Worm (Caenorhabditis elegans) whole organism, L3 larva: ENCODE data around the gene ndab-2.
A peak's percentile ranks its signal among the peaks of the same experiment; 100 is the strongest.

Source experiments
- R02D3.7 ChIP-seq: fragments of 150-350 bp; optimal IDR thresholded peaks from 2 replicates; lab custom pipeline; 2014; ENCODE audit warnings: missing biosample characterization, missing genetic modification characterization
- ZK546.5 ChIP-seq: sonication (generic microtip); optimal IDR thresholded peaks from 2 replicates; lab custom pipeline; 2017; ENCODE audit warnings: missing biosample characterization, missing genetic modification characterization
- aly-2 ChIP-seq: fragments of 150-350 bp; optimal IDR thresholded peaks from 2 replicates; lab custom pipeline; 2014; ENCODE audit warnings: missing biosample characterization, missing genetic modification characterization
- ama-1 ChIP-seq: fragments of 150-350 bp; optimal IDR thresholded peaks from 2 replicates; lab custom pipeline; 2018
- ceh-28 ChIP-seq: fragments of 150-350 bp; optimal IDR thresholded peaks from 2 replicates; lab custom pipeline; 2014; ENCODE audit warnings: missing biosample characterization, missing genetic modification reagents, missing genetic modification characterization
- ceh-82 ChIP-seq: fragments of 150-350 bp; optimal IDR thresholded peaks from 2 replicates; lab custom pipeline; 2014; ENCODE audit warnings: missing biosample characterization, missing genetic modification characterization
- ceh-9 ChIP-seq: sonication (generic microtip); optimal IDR thresholded peaks from 2 replicates; lab custom pipeline; 2018; ENCODE audit warnings: missing biosample characterization, missing genetic modification characterization
- daf-12 ChIP-seq: fragments of 150-350 bp; optimal IDR thresholded peaks from 2 replicates; lab custom pipeline; 2014; ENCODE audit warnings: missing biosample characterization, missing genetic modification reagents, missing genetic modification characterization
- egl-27 ChIP-seq: sonication (generic microtip); optimal IDR thresholded peaks from 4 replicates; lab custom pipeline; 2017; ENCODE audit warnings: missing biosample characterization, missing genetic modification reagents, missing genetic modification characterization
- egl-5 ChIP-seq: fragments of 150-350 bp; optimal IDR thresholded peaks from 2 replicates; lab custom pipeline; 2017; ENCODE audit warnings: missing biosample characterization, missing genetic modification reagents, missing genetic modification characterization, inconsistent platforms
- elt-1 ChIP-seq: fragments of 150-350 bp; optimal IDR thresholded peaks from 2 replicates; lab custom pipeline; 2014; ENCODE audit warnings: missing biosample characterization, missing genetic modification characterization
- elt-2 ChIP-seq: sonication (generic microtip); optimal IDR thresholded peaks from 2 replicates; lab custom pipeline; 2016; ENCODE audit warnings: missing genetic modification reagents, mild to moderate bottlenecking, missing genetic modification characterization, missing compliant biosample characterization
- elt-3 ChIP-seq, 3 experiments: fragments of 150-350 bp in 1 of 3; sonication (generic microtip) in 2 of 3; optimal IDR thresholded peaks; 2 replicates in 2 of 3; 4 replicates in 1 of 3; lab custom pipeline; 2014 to 2017; ENCODE audit warnings: missing biosample characterization in 3 of 3, missing genetic modification characterization in 3 of 3
- eor-1 ChIP-seq, 2 experiments: fragments of 150-350 bp; optimal IDR thresholded peaks; 2 replicates each; lab custom pipeline; 2014 to 2018; ENCODE audit warnings: missing biosample characterization in 2 of 2, missing genetic modification characterization in 2 of 2
- fkh-2 ChIP-seq: fragments of 150-350 bp; optimal IDR thresholded peaks from 2 replicates; lab custom pipeline; 2014; ENCODE audit warnings: missing biosample characterization, missing genetic modification reagents, missing genetic modification characterization
- fos-1 ChIP-seq: fragments of 150-350 bp; optimal IDR thresholded peaks from 2 replicates; lab custom pipeline; 2014; ENCODE audit warnings: missing biosample characterization, missing genetic modification characterization
- hmg-11 ChIP-seq: sonication (generic microtip); optimal IDR thresholded peaks from 2 replicates; lab custom pipeline; 2016; ENCODE audit warnings: missing genetic modification characterization, missing compliant biosample characterization
- jun-1 ChIP-seq: fragments of 150-350 bp; optimal IDR thresholded peaks from 2 replicates; lab custom pipeline; 2014; ENCODE audit warnings: missing biosample characterization, missing genetic modification reagents, missing genetic modification characterization
- lin-39 ChIP-seq: fragments of 150-350 bp; optimal IDR thresholded peaks from 2 replicates; lab custom pipeline; 2018; ENCODE audit warnings: missing biosample characterization, missing genetic modification reagents, missing genetic modification characterization
- lsy-12 ChIP-seq: sonication (generic microtip); optimal IDR thresholded peaks from 2 replicates; lab custom pipeline; 2016; ENCODE audit warnings: mild to moderate bottlenecking, missing genetic modification characterization, missing compliant biosample characterization
- mdl-1 ChIP-seq: fragments of 150-350 bp; optimal IDR thresholded peaks from 2 replicates; lab custom pipeline; 2014; ENCODE audit warnings: missing biosample characterization, missing genetic modification characterization
- mml-1 ChIP-seq: fragments of 150-350 bp; sonication (generic microtip); optimal IDR thresholded peaks from 3 replicates; lab custom pipeline; 2014; ENCODE audit warnings: missing biosample characterization, missing genetic modification characterization
- nfya-1 ChIP-seq: sonication (generic microtip); optimal IDR thresholded peaks from 2 replicates; lab custom pipeline; 2017; ENCODE audit warnings: missing genetic modification characterization, mild to moderate bottlenecking, missing compliant biosample characterization, antibody characterized with exemption, moderate library complexity; ENCODE audit not compliant: insufficient read depth
- nhr-12 ChIP-seq: fragments of 150-350 bp; optimal IDR thresholded peaks from 2 replicates; lab custom pipeline; 2014; ENCODE audit warnings: missing biosample characterization, missing genetic modification characterization
- nhr-23 ChIP-seq: fragments of 150-350 bp; optimal IDR thresholded peaks from 2 replicates; lab custom pipeline; 2014; ENCODE audit warnings: missing biosample characterization, missing genetic modification reagents, missing genetic modification characterization
- nhr-25 ChIP-seq: sonication (generic microtip); optimal IDR thresholded peaks from 2 replicates; lab custom pipeline; 2017; ENCODE audit warnings: missing biosample characterization, missing genetic modification characterization
- nhr-28 ChIP-seq: fragments of 150-350 bp; optimal IDR thresholded peaks from 2 replicates; lab custom pipeline; 2014; ENCODE audit warnings: missing biosample characterization, missing genetic modification characterization
- nhr-43 ChIP-seq: sonication (generic microtip); optimal IDR thresholded peaks from 2 replicates; lab custom pipeline; 2016; ENCODE audit warnings: mild to moderate bottlenecking, missing genetic modification characterization, missing compliant biosample characterization; ENCODE audit not compliant: poor library complexity, severe bottlenecking
- nhr-67 ChIP-seq: fragments of 150-350 bp; optimal IDR thresholded peaks from 2 replicates; lab custom pipeline; 2014; ENCODE audit warnings: missing biosample characterization, missing genetic modification characterization
- nhr-76 ChIP-seq: fragments of 150-350 bp; sonication (generic microtip); optimal IDR thresholded peaks from 5 replicates; lab custom pipeline; 2014; ENCODE audit warnings: missing biosample characterization, missing genetic modification characterization
- pha-4 ChIP-seq: fragments of 150-350 bp; optimal IDR thresholded peaks from 2 replicates; lab custom pipeline; 2014; ENCODE audit warnings: missing biosample characterization, missing genetic modification reagents, missing genetic modification characterization
- pqm-1 ChIP-seq: fragments of 150-350 bp; optimal IDR thresholded peaks from 2 replicates; lab custom pipeline; 2017; ENCODE audit warnings: missing biosample characterization, missing genetic modification characterization, inconsistent platforms
- sea-2 ChIP-seq: fragments of 150-350 bp; sonication (generic microtip); optimal IDR thresholded peaks from 4 replicates; lab custom pipeline; 2014; ENCODE audit warnings: missing biosample characterization, missing genetic modification reagents, missing genetic modification characterization
- skn-1 ChIP-seq: fragments of 150-350 bp; optimal IDR thresholded peaks from 2 replicates; lab custom pipeline; 2014; ENCODE audit warnings: missing biosample characterization, missing genetic modification characterization
- snpc-4 ChIP-seq: fragments of 150-350 bp; optimal IDR thresholded peaks from 2 replicates; lab custom pipeline; 2014; ENCODE audit warnings: missing biosample characterization, missing genetic modification characterization
- tbx-2 ChIP-seq: sonication (generic microtip); optimal IDR thresholded peaks from 2 replicates; lab custom pipeline; 2016; ENCODE audit warnings: mild to moderate bottlenecking, missing genetic modification characterization, missing compliant biosample characterization
- unc-62 ChIP-seq: fragments of 150-350 bp; sonication (generic microtip); optimal IDR thresholded peaks from 4 replicates; lab custom pipeline; 2014; ENCODE audit warnings: missing biosample characterization, missing genetic modification reagents, missing genetic modification characterization
- ztf-11 ChIP-seq: fragments of 150-350 bp; optimal IDR thresholded peaks from 2 replicates; lab custom pipeline; 2014; ENCODE audit warnings: missing biosample characterization, missing genetic modification characterization
- ztf-4 ChIP-seq: fragments of 150-350 bp; optimal IDR thresholded peaks from 2 replicates; lab custom pipeline; 2014; ENCODE audit warnings: missing biosample characterization, missing genetic modification characterization

ndab-2 gene

ce11 chrIII:7199467-7199866, 18.9 kb downstream of the ndab-2 start:
- no peak for TF ChIP-seq nfya-1 (tag; lab: Kevin White, UChicago)
- TF ChIP-seq nhr-43, result peak; percentile 32
- no peak for TF ChIP-seq ZK546.5 (tag; lab: Kevin White, UChicago)
- TF ChIP-seq nhr-25, result peak; percentile 5
- peak; percentile 47 for TF ChIP-seq nhr-23

- no peak for TF ChIP-seq hmg-11 (tag; lab: Kevin White, UChicago)
- no peak for TF ChIP-seq elt-1
- no peak for TF ChIP-seq mml-1 (tag; lab: Kevin White, UChicago)
- no peak for TF ChIP-seq nfya-1 (tag; lab: Kevin White, UChicago)
- TF ChIP-seq ceh-82 (tag; lab: Kevin White, UChicago), result no peak
- no peak for TF ChIP-seq fos-1
- peak; percentile 80 for TF ChIP-seq nhr-25
- TF ChIP-seq skn-1 (tag; lab: Kevin White, UChicago), result no peak
- no peak for TF ChIP-seq ama-1 (lab: Kevin White, UChicago)
- no peak for TF ChIP-seq pha-4 (tag; lab: Kevin White, UChicago)
- no peak for TF ChIP-seq ceh-9 (tag; lab: Kevin White, UChicago)
- TF ChIP-seq nhr-43, result peak; percentile 62
- peak in 1 of 3 experiments; percentile 47 for TF ChIP-seq elt-3 (tag; optimal IDR thresholded peaks at IDR 0.05; lab: Kevin White, UChicago)
- no peak for TF ChIP-seq unc-62 (GFP tag; lab: Kevin White, UChicago)
- TF ChIP-seq R02D3.7 (tag; lab: Kevin White, UChicago), result no peak
- peak; percentile 89 for TF ChIP-seq nhr-23
- TF ChIP-seq ztf-11 (tag; lab: Kevin White, UChicago), result no peak
- no peak for TF ChIP-seq fkh-2 (tag; lab: Kevin White, UChicago)
- no peak for TF ChIP-seq lsy-12
Observed at ce11 chrIII:7201378-7202256, 21.1 kb downstream of the ndab-2 start, which contains the start of gene dpy-31. Gene dpy-31, plus strand, starts transcription at chrIII:7202206.

- TF ChIP-seq nhr-25, result peak; percentile 58
- peak; percentile 68 for TF ChIP-seq nhr-23
- TF ChIP-seq ztf-11 (tag; lab: Kevin White, UChicago), result no peak
- no peak for TF ChIP-seq lin-39 (tag; lab: Kevin White, UChicago)
- peak; percentile 49 for TF ChIP-seq ceh-28 (tag; lab: Kevin White, UChicago)
- TF ChIP-seq elt-3 (tag; optimal IDR thresholded peaks at IDR 0.05; lab: Kevin White, UChicago), result peak in 1 of 3 experiments; percentile 44
- peak; percentile 5 for TF ChIP-seq lsy-12
- no peak for TF ChIP-seq jun-1 (tag; lab: Kevin White, UChicago)
- TF ChIP-seq daf-12 (tag; lab: Kevin White, UChicago), result no peak
- TF ChIP-seq, all 47 proteins: peak for 5
Observed at ce11 chrIII:7203130-7203775, 22.7 kb downstream of the ndab-2 start.

- peak; percentile 98 for TF ChIP-seq pha-4 (tag; lab: Kevin White, UChicago)
- TF ChIP-seq ama-1 (lab: Kevin White, UChicago), result peak; percentile 59
- peak; percentile 98 for TF ChIP-seq nfya-1 (tag; lab: Kevin White, UChicago)
- TF ChIP-seq fkh-2 (tag; lab: Kevin White, UChicago), result no peak
- TF ChIP-seq ceh-82 (tag; lab: Kevin White, UChicago), result no peak
- TF ChIP-seq egl-5 (tag; lab: Kevin White, UChicago), result peak; percentile 66
- TF ChIP-seq nhr-12 (tag; lab: Kevin White, UChicago), result no peak
- no peak for TF ChIP-seq nhr-28 (tag; lab: Kevin White, UChicago)
- peak; percentile 84 for TF ChIP-seq R02D3.7 (tag; lab: Kevin White, UChicago)
- peak; percentile 22 for TF ChIP-seq ZK546.5 (tag; lab: Kevin White, UChicago)
- peak; percentile 66 for TF ChIP-seq elt-2
- TF ChIP-seq unc-62 (GFP tag; lab: Kevin White, UChicago), result no peak
- TF ChIP-seq tbx-2, result peak; percentile 37
- peak; percentile 81 for TF ChIP-seq hmg-11 (tag; lab: Kevin White, UChicago)
- peak; percentile 13 for TF ChIP-seq ztf-4 (tag; lab: Kevin White, UChicago)
- peak; percentile 88 for TF ChIP-seq nhr-25
- TF ChIP-seq nhr-76 (tag; lab: Kevin White, UChicago), result peak; percentile 1
- peak; percentile 48 for TF ChIP-seq snpc-4 (tag; lab: Kevin White, UChicago)
- no peak for TF ChIP-seq mml-1 (tag; lab: Kevin White, UChicago)
- no peak for TF ChIP-seq nhr-67
- TF ChIP-seq pqm-1 (tag; lab: Kevin White, UChicago), result peak; percentile 67
- TF ChIP-seq nhr-43, result peak; percentile 79
- no peak for TF ChIP-seq ztf-11 (tag; lab: Kevin White, UChicago)
- no peak for TF ChIP-seq sea-2
- TF ChIP-seq elt-1, result peak; percentile 18
- TF ChIP-seq eor-1 (tag; optimal IDR thresholded peaks at IDR 0.05; lab: Kevin White, UChicago), result no peak
- no peak for TF ChIP-seq fos-1
- TF ChIP-seq aly-2 (tag; lab: Kevin White, UChicago), result no peak
- peak; percentile 77 for TF ChIP-seq skn-1 (tag; lab: Kevin White, UChicago)
- TF ChIP-seq jun-1 (tag; lab: Kevin White, UChicago), result peak; percentile 35
- TF ChIP-seq nhr-23, result peak; percentile 98
- no peak for TF ChIP-seq mdl-1 (tag; lab: Kevin White, UChicago)
- peak; percentile 72 for TF ChIP-seq egl-27
Observed at ce11 chrIII:7207903-7208497, 27.4 kb downstream of the ndab-2 start, which contains the start of gene rpl-6. Gene rpl-6, plus strand, starts transcription at chrIII:7208447.
